Worm (Caenorhabditis elegans) whole organism, L2 larva: Measurements from ENCODE around the gene nhr-236.

Experiments used
- aly-2 ChIP-seq: fragments of 150-350 bp; optimal IDR thresholded peaks from 2 replicates; lab custom pipeline; 2014; ENCODE audit warnings: missing biosample characterization, missing genetic modification characterization
- gmeb-1 ChIP-seq: fragments of 150-350 bp; optimal IDR thresholded peaks from 2 replicates; lab custom pipeline; 2014; ENCODE audit warnings: missing biosample characterization, missing genetic modification characterization
- lsy-2 ChIP-seq, 2 experiments: fragments of 150-350 bp in 1 of 2; sonication (generic microtip) in 1 of 2; optimal IDR thresholded peaks; 2 replicates each; lab custom pipeline; 2014 to 2017; ENCODE audit warnings: missing biosample characterization in 2 of 2, missing genetic modification characterization in 2 of 2
- nhr-11 ChIP-seq: fragments of 150-350 bp; optimal IDR thresholded peaks from 2 replicates; lab custom pipeline; 2014; ENCODE audit warnings: missing biosample characterization, missing genetic modification characterization
- nhr-12 ChIP-seq: fragments of 150-350 bp; optimal IDR thresholded peaks from 2 replicates; lab custom pipeline; 2014; ENCODE audit warnings: missing biosample characterization, missing genetic modification characterization
- nhr-23 ChIP-seq: fragments of 150-350 bp; optimal IDR thresholded peaks from 2 replicates; lab custom pipeline; 2014; ENCODE audit warnings: missing biosample characterization, missing genetic modification reagents, missing genetic modification characterization
- snpc-4 ChIP-seq: fragments of 150-350 bp; optimal IDR thresholded peaks from 2 replicates; lab custom pipeline; 2014; ENCODE audit warnings: missing biosample characterization, missing genetic modification characterization
- zag-1 ChIP-seq: fragments of 150-350 bp; optimal IDR thresholded peaks from 2 replicates; lab custom pipeline; 2014; ENCODE audit warnings: missing biosample characterization, missing genetic modification characterization

DNA sequence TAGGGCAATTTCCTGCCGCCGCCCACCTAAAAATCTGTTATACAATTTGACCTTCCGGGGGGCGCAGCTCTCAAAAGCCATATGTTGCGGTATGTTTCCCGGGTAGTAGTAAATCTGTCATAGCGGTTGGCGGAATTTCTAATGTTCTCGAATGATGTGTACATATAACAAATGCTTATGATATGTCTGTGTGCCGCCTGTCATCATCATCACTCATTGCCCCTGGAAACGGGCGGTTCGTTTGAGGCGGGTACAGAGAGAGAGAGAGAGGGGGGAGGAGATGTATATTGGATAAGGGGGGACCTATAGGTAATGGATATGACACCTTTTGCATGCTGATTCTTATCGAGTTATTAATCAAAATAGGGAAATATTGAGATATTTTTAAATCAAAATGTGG is 32.8 kb downstream of the nhr-236 start:
- TF ChIP-seq aly-2 (tag; lab: Kevin White, UChicago) (no peak), lsy-2 (tag; optimal IDR thresholded peaks at IDR 0.05; lab: Kevin White, UChicago) (no peak), gmeb-1 (tag; lab: Kevin White, UChicago) (no peak), zag-1 (no peak), nhr-11 (tag; lab: Kevin White, UChicago) (no peak), nhr-12 (no peak), snpc-4 (tag; lab: Kevin White, UChicago) (no peak), nhr-23 (tag; lab: Kevin White, UChicago) (no peak)
